Fruit fly (Drosophila melanogaster) whole organism, wandering third instar larva: ENCODE results near the gene Ir7f.

Experiments used
- Abd-B ChIP-seq: fragments of >200 bp; optimal IDR thresholded peaks from 2 replicates; lab custom pipeline; 2017; ENCODE audit warnings: missing biosample characterization, missing genetic modification characterization
- CG32264 ChIP-seq: fragments of 200-800 bp; sonication (Bioruptor generic); optimal IDR thresholded peaks from 2 replicates; lab custom pipeline; 2016; ENCODE audit warnings: missing biosample characterization, missing genetic modification characterization
- CG9705 ChIP-seq: fragments of 200-800 bp; sonication (Bioruptor generic); optimal IDR thresholded peaks from 2 replicates; lab custom pipeline; 2018; ENCODE audit warnings: missing biosample characterization, mild to moderate bottlenecking, missing genetic modification characterization
- CrebA ChIP-seq: fragments of 200-800 bp; sonication (Bioruptor generic); optimal IDR thresholded peaks from 2 replicates; lab custom pipeline; 2016; ENCODE audit warnings: missing biosample characterization, mild to moderate bottlenecking, missing genetic modification characterization, borderline replicate concordance
- Dfd ChIP-seq: fragments of >200 bp; optimal IDR thresholded peaks from 2 replicates; lab custom pipeline; 2017; ENCODE audit warnings: missing biosample characterization, missing genetic modification characterization
- Dif ChIP-seq: fragments of 200-275, 200-300 bp; sonication (Bioruptor generic); optimal IDR thresholded peaks from 2 replicates; lab custom pipeline; 2018; ENCODE audit warnings: missing biosample characterization, missing genetic modification characterization; ENCODE audit not compliant: partially characterized antibody
- GATAd ChIP-seq: sonication (Bioruptor generic); optimal IDR thresholded peaks from 2 replicates; lab custom pipeline; 2016; ENCODE audit warnings: missing biosample characterization, missing genetic modification characterization
- HLH106 ChIP-seq: fragments of 200-800 bp; optimal IDR thresholded peaks from 3 replicates; lab custom pipeline; 2019; ENCODE audit warnings: missing biosample characterization, mild to moderate bottlenecking, missing genetic modification characterization, moderate library complexity
- Hnf4 ChIP-seq: fragments of 200-800 bp; sonication (Bioruptor generic); optimal IDR thresholded peaks from 2 replicates; lab custom pipeline; 2016; ENCODE audit warnings: missing biosample characterization, mild to moderate bottlenecking, missing genetic modification characterization
- Jra ChIP-seq: sonication (Bioruptor generic); optimal IDR thresholded peaks from 2 replicates; lab custom pipeline; 2016; ENCODE audit warnings: missing biosample characterization, missing genetic modification characterization
- Mio ChIP-seq: sonication (Bioruptor generic); optimal IDR thresholded peaks from 2 replicates; lab custom pipeline; 2016; ENCODE audit warnings: missing biosample characterization, missing genetic modification characterization
- Myc ChIP-seq: fragments of >200 bp; optimal IDR thresholded peaks from 2 replicates; lab custom pipeline; 2017
- N ChIP-seq: fragments of >200 bp; optimal IDR thresholded peaks from 2 replicates; lab custom pipeline; 2018; ENCODE audit warnings: missing biosample characterization, missing external identifiers, missing genetic modification characterization
- OdsH ChIP-seq: fragments of 200-800 bp; sonication (Bioruptor generic); optimal IDR thresholded peaks from 2 replicates; lab custom pipeline; 2016; ENCODE audit warnings: missing biosample characterization, mild to moderate bottlenecking, missing genetic modification characterization
- Vsx2 ChIP-seq: fragments of 200-300, 225-300 bp; sonication (Bioruptor generic); optimal IDR thresholded peaks from 2 replicates; lab custom pipeline; 2018; ENCODE audit warnings: missing biosample characterization, missing genetic modification characterization; ENCODE audit not compliant: partially characterized antibody
- br ChIP-seq: fragments of 200-800 bp; sonication (Bioruptor generic); optimal IDR thresholded peaks from 2 replicates; lab custom pipeline; 2016; ENCODE audit warnings: missing biosample characterization, missing genetic modification characterization
- brk ChIP-seq: fragments of 200-800 bp; sonication (Bioruptor generic); optimal IDR thresholded peaks from 2 replicates; lab custom pipeline; 2016; ENCODE audit warnings: missing biosample characterization, mild to moderate bottlenecking, missing genetic modification characterization
- dmrt93B ChIP-seq: fragments of 200-800 bp; sonication (Bioruptor generic); optimal IDR thresholded peaks from 2 replicates; lab custom pipeline; 2018; ENCODE audit warnings: missing biosample characterization, mild to moderate bottlenecking, missing genetic modification characterization
- dsf ChIP-seq: sonication (Bioruptor generic); optimal IDR thresholded peaks from 2 replicates; lab custom pipeline; 2016; ENCODE audit warnings: missing biosample characterization, missing genetic modification characterization, borderline replicate concordance
- fru ChIP-seq: fragments of 200-800 bp; sonication (Bioruptor generic); optimal IDR thresholded peaks from 3 replicates; lab custom pipeline; 2016; ENCODE audit warnings: missing biosample characterization, mild to moderate bottlenecking, missing genetic modification characterization
- h ChIP-seq: fragments of 200-800 bp; sonication (Bioruptor generic); optimal IDR thresholded peaks from 3 replicates; lab custom pipeline; 2016; ENCODE audit warnings: missing biosample characterization, mild to moderate bottlenecking, missing genetic modification characterization
- jim ChIP-seq: fragments of 175-275, 200-325 bp; sonication (Bioruptor generic); optimal IDR thresholded peaks from 2 replicates; lab custom pipeline; 2016; ENCODE audit warnings: missing biosample characterization, mild to moderate bottlenecking, missing genetic modification characterization
- lola ChIP-seq: fragments of >200 bp; optimal IDR thresholded peaks from 2 replicates; lab custom pipeline; 2017; ENCODE audit warnings: missing biosample characterization, missing genetic modification characterization
- psq ChIP-seq: fragments of 200-800 bp; sonication (Bioruptor generic); optimal IDR thresholded peaks from 3 replicates; lab custom pipeline; 2017; ENCODE audit warnings: missing biosample characterization, mild to moderate bottlenecking, missing genetic modification characterization, moderate library complexity
- sage ChIP-seq: fragments of 200-800 bp; sonication (Bioruptor generic); optimal IDR thresholded peaks from 2 replicates; lab custom pipeline; 2016; ENCODE audit warnings: missing biosample characterization, mild to moderate bottlenecking, missing genetic modification characterization
- sv ChIP-seq: fragments of 200-800 bp; sonication (Bioruptor generic); optimal IDR thresholded peaks from 3 replicates; lab custom pipeline; 2016; ENCODE audit warnings: missing biosample characterization, missing genetic modification characterization
- usp ChIP-seq: fragments of >200 bp; optimal IDR thresholded peaks from 2 replicates; lab custom pipeline; 2017; ENCODE audit warnings: missing biosample characterization, missing genetic modification characterization

Ir7f gene

dm6 chrX:7873172-7873930, 10.5 kb downstream of the Ir7f start, which contains the start of gene dec:
TSS of gene dec (minus strand) at chrX:7873222.
- no peak for TF ChIP-seq psq (GFP tag; lab: Kevin White, UChicago)
- TF ChIP-seq Mio (GFP tag; lab: Kevin White, UChicago), result no peak
- no peak for TF ChIP-seq br (GFP tag; lab: Kevin White, UChicago)
- no peak for TF ChIP-seq Vsx2 (GFP tag; lab: Kevin White, UChicago)
- no peak for TF ChIP-seq lola (GFP tag; lab: Kevin White, UChicago)
- no peak for TF ChIP-seq N (GFP tag; lab: Kevin White, UChicago)
- TF ChIP-seq h, result no peak
- no peak for TF ChIP-seq dmrt93B (GFP tag; lab: Kevin White, UChicago)
- no peak for TF ChIP-seq CrebA (GFP tag; lab: Kevin White, UChicago)
- TF ChIP-seq CG32264 (GFP tag; lab: Kevin White, UChicago), result no peak
- no peak for TF ChIP-seq sage (GFP tag; lab: Kevin White, UChicago)
- no peak for TF ChIP-seq jim (GFP tag; lab: Kevin White, UChicago)
- TF ChIP-seq brk (GFP tag; lab: Kevin White, UChicago), result no peak
- no peak for TF ChIP-seq usp
- no peak for TF ChIP-seq HLH106 (tag; lab: Kevin White, UChicago)
- TF ChIP-seq Jra (GFP tag; lab: Kevin White, UChicago), result no peak

- TF ChIP-seq GATAd (GFP tag; lab: Kevin White, UChicago) (no peak), jim (GFP tag; lab: Kevin White, UChicago) (no peak), Mio (GFP tag; lab: Kevin White, UChicago) (no peak), CG32264 (GFP tag; lab: Kevin White, UChicago) (no peak)
These were observed 17.0 kb downstream of the Ir7f start, which contains the start of gene Ir7b for dm6 chrX:7866868-7867267. TSS of gene Ir7b (minus strand) at chrX:7866968.

dm6 chrX:7857873-7858272, 26.0 kb downstream of the Ir7f start, which contains the start of gene CG1409:
TSS of gene CG1409 (plus strand) at chrX:7858173.
- no peak for TF ChIP-seq Abd-B (GFP tag; lab: Kevin White, UChicago)
- no peak for TF ChIP-seq OdsH (GFP tag; lab: Kevin White, UChicago)
- TF ChIP-seq, all 38 proteins: peak for 0

dm6 chrX:7854144-7854543, 29.7 kb downstream of the Ir7f start, which contains the start of gene CG10920:
TSS of gene CG10920 (minus strand) at chrX:7854244.
- TF ChIP-seq Hnf4, result no peak
- TF ChIP-seq lola (GFP tag; lab: Kevin White, UChicago), result no peak
- no peak for TF ChIP-seq Myc (lab: Kevin White, UChicago)
- no peak for TF ChIP-seq N (GFP tag; lab: Kevin White, UChicago)
- no peak for TF ChIP-seq fru
- TF ChIP-seq HLH106 (tag; lab: Kevin White, UChicago), result no peak
- no peak for TF ChIP-seq Dif (GFP tag; lab: Kevin White, UChicago)
- TF ChIP-seq jim (GFP tag; lab: Kevin White, UChicago), result no peak
- no peak for TF ChIP-seq sv (GFP tag; lab: Kevin White, UChicago)
- TF ChIP-seq Dfd (GFP tag; lab: Kevin White, UChicago), result no peak
- TF ChIP-seq dsf (GFP tag; lab: Kevin White, UChicago), result no peak
- TF ChIP-seq br (GFP tag; lab: Kevin White, UChicago), result no peak
- TF ChIP-seq GATAd (GFP tag; lab: Kevin White, UChicago), result no peak
- TF ChIP-seq CG9705 (GFP tag; lab: Kevin White, UChicago), result no peak
- no peak for TF ChIP-seq Mio (GFP tag; lab: Kevin White, UChicago)
